Worm (Caenorhabditis elegans) whole organism, early embryonic: ENCODE data around the gene hda-6.

ENCODE experiments used
- B0310.2 ChIP-seq: sonication (generic microtip); optimal IDR thresholded peaks from 2 replicates; lab custom pipeline; 2016; ENCODE audit warnings: mild to moderate bottlenecking, missing genetic modification characterization, missing compliant biosample characterization
- aly-1 ChIP-seq: sonication (generic microtip); optimal IDR thresholded peaks from 2 replicates; lab custom pipeline; 2016; ENCODE audit warnings: missing genetic modification characterization, missing compliant biosample characterization
- ama-1 ChIP-seq: fragments of 150-350 bp; optimal IDR thresholded peaks from 2 replicates; lab custom pipeline; 2014
- ceh-36 ChIP-seq: sonication (generic microtip); optimal IDR thresholded peaks from 2 replicates; lab custom pipeline; 2016; ENCODE audit warnings: missing genetic modification characterization, inconsistent platforms, missing compliant biosample characterization
- ets-7 ChIP-seq: sonication (generic microtip); optimal IDR thresholded peaks from 2 replicates; lab custom pipeline; 2016; ENCODE audit warnings: missing genotype, missing genetic modification characterization, missing compliant biosample characterization
- flt-1 ChIP-seq: fragments of 200-800 bp; sonication (Bioruptor generic); IDR thresholded peaks from 2 replicates; pipeline ENCODE4 v1.3.6; 2022; ENCODE audit warnings: missing genetic modification characterization, missing compliant biosample characterization
- hmg-4 ChIP-seq: fragments of 200-800 bp; sonication (Bioruptor generic); optimal IDR thresholded peaks from 2 replicates; lab custom pipeline; 2018; ENCODE audit warnings: mild to moderate bottlenecking, missing genetic modification characterization, missing compliant biosample characterization
- pes-1 ChIP-seq: fragments of 200-800 bp; sonication (Bioruptor generic); IDR thresholded peaks from 2 replicates; pipeline ENCODE4 v1.3.6; 2022; ENCODE audit warnings: missing genetic modification reagents, missing genetic modification characterization, missing compliant biosample characterization
- scrt-1 ChIP-seq: fragments of 200-800 bp; sonication (Bioruptor generic); IDR thresholded peaks from 2 replicates; pipeline ENCODE4 v1.3.6; 2022; ENCODE audit warnings: missing genetic modification characterization, missing compliant biosample characterization
- sea-1 ChIP-seq: fragments of 200-800 bp; sonication (Bioruptor generic); conservative IDR thresholded peaks from 2 replicates; pipeline ENCODE4 v1.3.6; 2022; ENCODE audit warnings: missing genetic modification characterization, missing compliant biosample characterization
- tbx-11 ChIP-seq: fragments of 200-800 bp; sonication (Bioruptor generic); IDR thresholded peaks from 2 replicates; pipeline ENCODE4 v1.3.6; 2022; ENCODE audit warnings: missing genetic modification characterization, missing compliant biosample characterization
- tbx-37 ChIP-seq: fragments of 200-800 bp; sonication (Bioruptor generic); conservative IDR thresholded peaks from 2 replicates; pipeline ENCODE4 v1.3.6; 2022; ENCODE audit warnings: missing genetic modification reagents, missing genetic modification characterization, missing compliant biosample characterization

- no peak for TF ChIP-seq aly-1 (tag; lab: Kevin White, UChicago)
- TF ChIP-seq B0310.2 (tag; lab: Kevin White, UChicago): no peak
- no peak for TF ChIP-seq ama-1 (lab: Kevin White, UChicago)
- no peak for TF ChIP-seq tbx-11 (GFP tag; lab: Robert Waterston, UW)
- TF ChIP-seq flt-1: no peak
- no peak for TF ChIP-seq hmg-4 (GFP tag; lab: Kevin White, UChicago)
- TF ChIP-seq sea-1 (GFP tag; lab: Robert Waterston, UW): no peak
- no peak for TF ChIP-seq ceh-36 (tag; lab: Kevin White, UChicago)
- no peak for TF ChIP-seq scrt-1 (GFP tag; lab: Robert Waterston, UW)
- no peak for TF ChIP-seq tbx-37
- TF ChIP-seq pes-1: no peak
- TF ChIP-seq ets-7 (tag; lab: Kevin White, UChicago): no peak
Measured at ce11 chrIV:5360533-5360932, 3.6 kb downstream of the hda-6 start, which contains the start of gene F41H10.5.
